Worm (Caenorhabditis elegans): ENCODE data around the gene pafo-1.

Gene pafo-1

ce11 chrV:11486680-11487079 lies 34.8 kb upstream of the pafo-1 start, which contains the start of gene T11F9.10:
TSS of gene T11F9.10 (plus strand) at chrV:11486980.
- TF ChIP-seq ama-1 (optimal IDR thresholded peaks at IDR 0.05) (no peak), pes-1 (GFP tag; IDR thresholded peaks at IDR 0.05) (no peak), scrt-1 (GFP tag; IDR thresholded peaks at IDR 0.05) (no peak), tbx-11 (GFP tag; IDR thresholded peaks at IDR 0.05) (no peak), F13C5.2 (tag; optimal IDR thresholded peaks at IDR 0.05) (no peak), tbx-37 (GFP tag; conservative IDR thresholded peaks at IDR 0.05) (no peak), aly-1 (tag; optimal IDR thresholded peaks at IDR 0.05) (no peak), ceh-13 (GFP tag; optimal IDR thresholded peaks at IDR 0.05) (no peak), B0310.2 (tag; optimal IDR thresholded peaks at IDR 0.05) (no peak), hmg-4 (GFP tag; optimal IDR thresholded peaks at IDR 0.05) (no peak), ceh-36 (tag; optimal IDR thresholded peaks at IDR 0.05) (no peak), hnd-1 (tag; optimal IDR thresholded peaks at IDR 0.05) (no peak), hmbx-1 (tag; optimal IDR thresholded peaks at IDR 0.05) (no peak), flt-1 (GFP tag; IDR thresholded peaks at IDR 0.05) (no peak), tra-4 (tag; optimal IDR thresholded peaks at IDR 0.05) (no peak), sea-1 (GFP tag; conservative IDR thresholded peaks at IDR 0.05) (no peak)

- TF ChIP-seq sea-1 (GFP tag; conservative IDR thresholded peaks at IDR 0.05) (no peak), pes-1 (GFP tag; IDR thresholded peaks at IDR 0.05) (no peak), F13C5.2 (tag; optimal IDR thresholded peaks at IDR 0.05) (no peak), ceh-36 (tag; optimal IDR thresholded peaks at IDR 0.05) (no peak), ets-7 (tag; optimal IDR thresholded peaks at IDR 0.05) (no peak), hmbx-1 (tag; optimal IDR thresholded peaks at IDR 0.05) (no peak), tra-4 (tag; optimal IDR thresholded peaks at IDR 0.05) (no peak)
Observed at ce11 chrV:11488288-11488687, 33.2 kb upstream of the pafo-1 start.

- TF ChIP-seq ets-7 (tag; optimal IDR thresholded peaks at IDR 0.05) (no peak), F13C5.2 (tag; optimal IDR thresholded peaks at IDR 0.05) (no peak), hnd-1 (tag; optimal IDR thresholded peaks at IDR 0.05) (no peak), tra-4 (tag; optimal IDR thresholded peaks at IDR 0.05) (no peak), sea-1 (GFP tag; conservative IDR thresholded peaks at IDR 0.05) (no peak), tbx-11 (GFP tag; IDR thresholded peaks at IDR 0.05) (no peak), scrt-1 (GFP tag; IDR thresholded peaks at IDR 0.05) (no peak), ceh-13 (GFP tag; optimal IDR thresholded peaks at IDR 0.05) (no peak)
Observed at ce11 chrV:11490382-11490781, 31.1 kb upstream of the pafo-1 start, which contains the start of gene dhs-19. TSS of gene dhs-19 (minus strand) at chrV:11490482.

ce11 chrV:11492456-11492855 lies 29.0 kb upstream of the pafo-1 start, which contains the start of gene T11F9.21:
TSS of gene T11F9.21 (plus strand) at chrV:11492756.
- TF ChIP-seq pes-1 (GFP tag; IDR thresholded peaks at IDR 0.05) = no peak
- no peak for TF ChIP-seq ceh-13 (GFP tag; optimal IDR thresholded peaks at IDR 0.05)
- TF ChIP-seq hmg-4 (GFP tag; optimal IDR thresholded peaks at IDR 0.05) = no peak
- no peak for TF ChIP-seq ets-7 (tag; optimal IDR thresholded peaks at IDR 0.05)
- TF ChIP-seq hmbx-1 (tag; optimal IDR thresholded peaks at IDR 0.05) = no peak
- TF ChIP-seq tbx-37 (GFP tag; conservative IDR thresholded peaks at IDR 0.05) = no peak
- no peak for TF ChIP-seq aly-1 (tag; optimal IDR thresholded peaks at IDR 0.05)
- no peak for TF ChIP-seq flt-1 (GFP tag; IDR thresholded peaks at IDR 0.05)
- no peak for TF ChIP-seq F13C5.2 (tag; optimal IDR thresholded peaks at IDR 0.05)

ce11 chrV:11496283-11496682 lies 25.2 kb upstream of the pafo-1 start, which contains the start of gene htrl-1:
TSS of gene htrl-1 (minus strand) at chrV:11496383.
- no peak for TF ChIP-seq B0310.2 (tag; optimal IDR thresholded peaks at IDR 0.05)
- no peak for TF ChIP-seq flt-1 (GFP tag; IDR thresholded peaks at IDR 0.05)
- no peak for TF ChIP-seq hnd-1 (tag; optimal IDR thresholded peaks at IDR 0.05)
- no peak for TF ChIP-seq F13C5.2 (tag; optimal IDR thresholded peaks at IDR 0.05)
- TF ChIP-seq ceh-36 (tag; optimal IDR thresholded peaks at IDR 0.05) = no peak
- TF ChIP-seq ama-1 (optimal IDR thresholded peaks at IDR 0.05) = no peak
- TF ChIP-seq tbx-37 (GFP tag; conservative IDR thresholded peaks at IDR 0.05) = no peak
- no peak for TF ChIP-seq aly-1 (tag; optimal IDR thresholded peaks at IDR 0.05)
- TF ChIP-seq ets-7 (tag; optimal IDR thresholded peaks at IDR 0.05) = no peak

- no peak for TF ChIP-seq ceh-36 (tag; optimal IDR thresholded peaks at IDR 0.05)
- TF ChIP-seq flt-1 (GFP tag; IDR thresholded peaks at IDR 0.05) = no peak
- no peak for TF ChIP-seq pes-1 (GFP tag; IDR thresholded peaks at IDR 0.05)
- TF ChIP-seq tra-4 (tag; optimal IDR thresholded peaks at IDR 0.05) = no peak
- TF ChIP-seq ets-7 (tag; optimal IDR thresholded peaks at IDR 0.05) = no peak
Observed at ce11 chrV:11497475-11497874, 24.0 kb upstream of the pafo-1 start.

- no peak for TF ChIP-seq ceh-36 (tag; optimal IDR thresholded peaks at IDR 0.05)
- no peak for TF ChIP-seq ets-7 (tag; optimal IDR thresholded peaks at IDR 0.05)
- no peak for TF ChIP-seq tra-4 (tag; optimal IDR thresholded peaks at IDR 0.05)
- TF ChIP-seq tbx-11 (GFP tag; IDR thresholded peaks at IDR 0.05) = no peak
- TF ChIP-seq F13C5.2 (tag; optimal IDR thresholded peaks at IDR 0.05) = no peak
- no peak for TF ChIP-seq ama-1 (optimal IDR thresholded peaks at IDR 0.05)
- TF ChIP-seq hmbx-1 (tag; optimal IDR thresholded peaks at IDR 0.05) = no peak
- no peak for TF ChIP-seq sea-1 (GFP tag; conservative IDR thresholded peaks at IDR 0.05)
- TF ChIP-seq pes-1 (GFP tag; IDR thresholded peaks at IDR 0.05) = no peak
- no peak for TF ChIP-seq scrt-1 (GFP tag; IDR thresholded peaks at IDR 0.05)
- no peak for TF ChIP-seq hnd-1 (tag; optimal IDR thresholded peaks at IDR 0.05)
- TF ChIP-seq aly-1 (tag; optimal IDR thresholded peaks at IDR 0.05) = no peak
- TF ChIP-seq ceh-13 (GFP tag; optimal IDR thresholded peaks at IDR 0.05) = no peak
- TF ChIP-seq B0310.2 (tag; optimal IDR thresholded peaks at IDR 0.05) = no peak
- no peak for TF ChIP-seq hmg-4 (GFP tag; optimal IDR thresholded peaks at IDR 0.05)
- TF ChIP-seq tbx-37 (GFP tag; conservative IDR thresholded peaks at IDR 0.05) = no peak
- no peak for TF ChIP-seq flt-1 (GFP tag; IDR thresholded peaks at IDR 0.05)
Observed at ce11 chrV:11499786-11500185, 21.7 kb upstream of the pafo-1 start.

DNA sequence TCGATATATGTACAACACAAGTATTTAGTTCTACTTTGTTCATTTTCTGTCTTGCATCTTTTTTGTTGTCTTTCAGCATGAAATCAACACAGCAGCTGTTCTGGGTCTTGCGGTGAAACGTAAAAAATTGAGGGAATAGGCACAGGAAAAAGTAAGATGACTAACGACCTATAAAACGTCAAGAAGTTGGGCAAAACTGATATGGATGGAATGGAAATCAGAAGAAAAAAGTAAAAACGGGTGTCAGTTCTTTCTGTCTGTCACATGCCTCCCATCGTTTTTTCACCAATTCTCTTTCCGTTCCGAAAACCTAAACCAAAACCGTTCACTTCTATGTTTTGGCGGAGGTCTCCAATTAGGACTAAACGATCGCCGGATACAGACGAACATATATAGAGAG lies 20.5 kb upstream of the pafo-1 start:
- TF ChIP-seq tra-4 (tag; optimal IDR thresholded peaks at IDR 0.05) = no peak
- no peak for TF ChIP-seq hmbx-1 (tag; optimal IDR thresholded peaks at IDR 0.05)
- TF ChIP-seq hnd-1 (tag; optimal IDR thresholded peaks at IDR 0.05) = no peak
- TF ChIP-seq F13C5.2 (tag; optimal IDR thresholded peaks at IDR 0.05) = no peak
- TF ChIP-seq tbx-37 (GFP tag; conservative IDR thresholded peaks at IDR 0.05) = no peak
- TF ChIP-seq sea-1 (GFP tag; conservative IDR thresholded peaks at IDR 0.05) = no peak
- TF ChIP-seq ceh-36 (tag; optimal IDR thresholded peaks at IDR 0.05) = no peak
- TF ChIP-seq ets-7 (tag; optimal IDR thresholded peaks at IDR 0.05) = no peak
- TF ChIP-seq tbx-11 (GFP tag; IDR thresholded peaks at IDR 0.05) = no peak
- no peak for TF ChIP-seq pes-1 (GFP tag; IDR thresholded peaks at IDR 0.05)
- no peak for TF ChIP-seq flt-1 (GFP tag; IDR thresholded peaks at IDR 0.05)
- TF ChIP-seq aly-1 (tag; optimal IDR thresholded peaks at IDR 0.05) = no peak
- no peak for TF ChIP-seq scrt-1 (GFP tag; IDR thresholded peaks at IDR 0.05)
- no peak for TF ChIP-seq ceh-13 (GFP tag; optimal IDR thresholded peaks at IDR 0.05)
- no peak for TF ChIP-seq ama-1 (optimal IDR thresholded peaks at IDR 0.05)
